Fruit fly (Drosophila melanogaster) S2 (cell line): ENCODE results near the gene CG18088.

Experiments used
- CG8478 ChIP-seq: fragments of >200 bp; optimal IDR thresholded peaks from 2 replicates; lab custom pipeline; 2018
- CTCF ChIP-seq, 2 experiments: fragments of >200 bp; optimal IDR thresholded peaks; 2 replicates each; lab custom pipeline; 2018

CG18088 gene

dm6 chr2L:8980359-8980758 lies 13.0 kb downstream of the CG18088 start, which contains the start of gene CG18662:
TSS of gene CG18662 (plus strand) at chr2L:8980659.
- TF ChIP-seq CG8478 (lab: Kevin White, UChicago) (no peak), CTCF (optimal IDR thresholded peaks at IDR 0.05; lab: Kevin White, UChicago) (no peak)

DNA sequence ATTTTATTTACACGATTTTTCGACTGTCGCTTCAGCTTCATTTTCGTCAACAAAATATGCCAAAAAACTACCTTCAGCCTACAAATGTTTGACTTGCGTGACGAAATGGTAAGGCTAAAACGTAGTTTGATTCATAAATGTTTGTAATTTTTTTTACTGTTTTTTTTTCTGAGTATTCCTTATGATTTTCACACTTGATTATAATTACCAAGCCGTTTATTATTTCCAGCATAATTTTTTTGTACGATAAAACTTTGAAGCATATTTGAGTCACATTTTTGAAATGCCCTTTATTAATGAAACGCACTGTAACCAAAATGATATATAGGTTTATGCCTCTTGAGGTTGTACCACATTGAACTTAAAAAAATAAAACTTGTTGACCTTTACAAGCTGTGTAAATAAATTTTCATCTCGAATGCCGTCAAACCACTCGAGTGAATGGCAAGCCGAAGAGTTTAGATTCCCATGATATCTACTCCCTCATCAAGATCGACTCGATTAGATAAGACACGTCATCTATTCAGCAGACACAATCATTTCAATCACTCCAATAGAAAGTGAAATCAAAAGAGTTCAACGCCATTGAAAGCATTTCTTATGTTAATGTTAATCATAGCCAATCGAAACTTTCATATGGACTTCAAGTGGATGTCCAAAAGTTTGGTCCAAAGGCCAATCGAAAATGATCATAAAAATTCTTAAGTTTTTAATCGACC lies 15.4 kb downstream of the CG18088 start:
- TF ChIP-seq CTCF (optimal IDR thresholded peaks at IDR 0.05; lab: Kevin White, UChicago) (no peak), CG8478 (lab: Kevin White, UChicago) (no peak)

dm6 chr2L:8984614-8985318 lies 17.4 kb downstream of the CG18088 start, which contains the start of gene CG13101:
TSS of gene CG13101 (minus strand) at chr2L:8984872.
- TF ChIP-seq CG8478 (lab: Kevin White, UChicago) (no peak), CTCF (optimal IDR thresholded peaks at IDR 0.05; lab: Kevin White, UChicago) (no peak)

dm6 chr2L:8987251-8987937 lies 20.1 kb downstream of the CG18088 start:
- TF ChIP-seq CTCF (optimal IDR thresholded peaks at IDR 0.05; lab: Kevin White, UChicago) (no peak), CG8478 (lab: Kevin White, UChicago) (no peak)

- TF ChIP-seq CTCF (optimal IDR thresholded peaks at IDR 0.05; lab: Kevin White, UChicago) (no peak), CG8478 (lab: Kevin White, UChicago) (no peak)
These were observed 21.8 kb downstream of the CG18088 start, which contains the start of gene rost for dm6 chr2L:8989037-8989591. TSS of gene rost (minus strand) at chr2L:8989539.

DNA sequence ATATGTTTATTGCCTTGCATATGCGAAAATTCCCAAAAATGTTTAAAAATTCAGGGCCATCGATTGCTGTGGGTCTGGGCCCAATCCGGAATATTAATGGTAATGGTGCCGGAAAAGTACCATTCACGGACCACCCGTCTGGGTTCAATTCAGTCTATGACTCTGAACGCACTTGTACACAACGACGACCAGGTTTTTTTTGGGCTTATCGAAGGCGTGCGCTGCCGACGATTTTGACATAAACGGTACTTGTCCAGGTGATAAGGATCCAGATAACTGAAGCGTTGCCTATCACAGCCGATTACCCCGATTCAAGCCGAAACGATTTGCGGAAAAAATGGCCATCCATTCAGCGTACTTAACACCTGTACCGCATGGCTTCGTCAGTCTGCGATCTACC lies 24.2 kb downstream of the CG18088 start, which contains the start of gene CG9555:
Gene CG9555 (plus strand): TSS at position 153 of the 400 bp plus-strand sequence.
- TF ChIP-seq CTCF (optimal IDR thresholded peaks at IDR 0.05; lab: Kevin White, UChicago) = no peak
- TF ChIP-seq CG8478 (lab: Kevin White, UChicago) = no peak

DNA sequence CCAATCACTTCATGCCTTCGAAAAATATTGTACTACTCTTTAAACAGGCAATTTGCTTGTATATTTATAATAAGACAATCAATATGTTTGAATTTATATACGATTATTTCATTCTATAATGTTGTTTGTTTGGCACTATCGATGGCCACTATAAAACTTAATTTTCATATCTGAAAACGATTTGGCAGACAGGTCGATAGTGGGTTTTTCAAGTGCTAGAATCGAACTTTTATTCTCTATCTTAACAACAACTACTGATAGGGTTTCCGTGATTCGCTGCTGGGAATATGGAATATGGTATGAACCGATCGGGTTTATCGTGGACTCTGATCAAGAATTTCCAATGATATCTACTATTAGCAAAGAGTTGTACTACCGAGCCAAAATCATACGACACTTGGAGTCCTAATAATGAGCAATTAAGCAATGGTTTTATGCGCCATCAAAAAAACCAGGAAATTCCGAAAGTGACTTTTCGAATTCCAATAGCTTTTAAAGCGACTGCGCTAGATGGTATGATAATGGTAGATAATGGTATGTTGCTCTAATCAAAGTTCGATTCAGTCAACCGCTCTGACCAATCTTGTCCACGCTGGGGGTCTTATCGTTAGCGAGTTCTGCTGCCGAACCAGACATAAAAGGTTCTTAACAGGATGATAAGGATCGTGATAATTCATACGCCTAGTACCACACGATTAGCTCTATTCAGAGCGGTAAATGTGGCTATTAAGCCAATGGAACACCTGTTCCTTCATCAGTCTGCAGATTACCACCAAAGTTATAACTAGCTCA lies 26.5 kb downstream of the CG18088 start, which contains the start of gene CG17906:
Gene CG17906 (plus strand): TSS at position 742 of the 792 bp plus-strand sequence.
- TF ChIP-seq CG8478 (lab: Kevin White, UChicago) (no peak), CTCF (optimal IDR thresholded peaks at IDR 0.05; lab: Kevin White, UChicago) (no peak)

dm6 chr2L:8997285-8997684 lies 29.9 kb downstream of the CG18088 start, which contains the start of the genes alien and CG18661:
TSS of gene alien (minus strand) at chr2L:8997379.
TSS of gene CG18661 (plus strand) at chr2L:8997605.
- TF ChIP-seq CG8478 (lab: Kevin White, UChicago) = no peak
- peak; percentile 16 to 48 for TF ChIP-seq CTCF (optimal IDR thresholded peaks at IDR 0.05; lab: Kevin White, UChicago)

DNA sequence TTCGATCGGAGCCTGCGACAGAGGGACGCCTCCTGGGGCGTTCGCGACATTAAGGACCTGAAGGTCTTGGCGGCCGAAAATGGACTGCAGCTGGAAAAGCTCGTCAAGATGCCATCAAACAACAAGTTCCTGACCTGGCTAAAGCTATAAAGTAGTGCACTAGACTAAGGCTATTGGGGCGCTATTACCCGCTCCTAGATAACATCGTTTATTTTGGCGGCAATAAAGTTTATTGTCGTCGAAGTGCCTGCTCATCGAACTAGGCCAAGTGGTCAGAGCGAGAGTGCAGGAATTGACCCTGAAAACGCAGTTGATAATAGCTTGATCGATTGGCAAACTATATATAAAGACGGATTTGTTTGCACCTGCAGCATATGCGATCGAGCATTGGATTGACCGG lies 30.9 kb downstream of the CG18088 start, which contains the start of gene Try29F:
Gene Try29F (plus strand): TSS at position 301 of the 400 bp plus-strand sequence.
- no peak for TF ChIP-seq CTCF (optimal IDR thresholded peaks at IDR 0.05; lab: Kevin White, UChicago)
- no peak for TF ChIP-seq CG8478 (lab: Kevin White, UChicago)

dm6 chr2L:9010267-9010666 lies 42.9 kb downstream of the CG18088 start, which contains the start of gene CG9568:
TSS of gene CG9568 (plus strand) at chr2L:9010583.
- no peak for TF ChIP-seq CTCF (optimal IDR thresholded peaks at IDR 0.05; lab: Kevin White, UChicago)
- TF ChIP-seq CG8478 (lab: Kevin White, UChicago) = no peak

DNA sequence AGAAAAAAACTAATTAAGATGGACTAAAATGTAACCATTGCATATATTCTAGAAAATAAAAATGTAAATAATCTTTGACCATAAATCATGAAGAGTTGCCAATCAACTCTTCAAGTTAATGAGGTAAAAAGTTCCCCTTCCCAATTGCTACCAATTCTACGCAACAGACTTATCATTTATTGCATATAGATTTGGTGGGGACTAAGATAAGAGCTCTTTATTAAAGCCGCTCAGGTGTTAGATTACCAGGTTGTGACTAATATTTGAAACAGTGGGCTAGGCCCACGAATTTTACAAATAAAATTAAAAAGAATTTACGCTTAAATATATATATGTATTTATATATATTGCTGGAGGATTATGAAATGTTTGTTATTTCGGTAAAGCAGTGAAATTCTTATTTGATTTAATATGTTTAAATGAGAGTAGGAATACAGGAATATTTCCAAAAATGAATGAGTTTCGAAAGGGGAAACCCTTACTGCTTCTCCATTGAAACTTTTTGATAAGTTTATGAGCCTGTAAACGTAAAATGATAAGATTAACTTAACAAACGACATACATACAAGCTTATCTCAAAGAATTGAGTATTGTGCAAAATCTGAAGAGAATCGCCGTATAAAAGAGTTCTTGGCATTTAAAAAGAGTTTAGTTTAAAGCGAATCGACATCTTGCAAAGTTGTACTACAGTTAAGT lies 44.4 kb downstream of the CG18088 start, which contains the start of gene CG13102:
Gene CG13102 (plus strand): TSS at position 646 of the 696 bp plus-strand sequence.
- TF ChIP-seq CG8478 (lab: Kevin White, UChicago) (no peak), CTCF (optimal IDR thresholded peaks at IDR 0.05; lab: Kevin White, UChicago) (no peak)

DNA sequence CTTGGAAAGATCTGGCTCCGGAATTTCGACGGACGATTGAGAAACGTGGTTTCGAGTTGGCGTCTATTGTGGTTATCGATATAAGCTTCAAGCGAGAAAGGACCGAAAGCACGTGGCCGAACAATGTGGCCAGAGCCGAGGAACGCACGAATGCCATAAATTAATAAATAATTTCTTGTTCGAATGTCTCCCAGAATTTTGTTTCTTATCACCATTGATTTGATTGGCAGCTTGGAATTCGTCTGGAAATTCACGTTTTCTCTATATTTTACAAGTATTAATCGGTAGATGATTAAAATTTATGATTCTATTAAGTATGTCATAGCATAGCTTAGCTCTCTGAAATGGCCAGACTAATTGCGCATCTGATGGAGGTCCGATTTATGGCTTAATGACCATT lies 46.6 kb downstream of the CG18088 start, which contains the start of gene Rcd-1r:
Gene Rcd-1r (minus strand): TSS at position 101 of the 400 bp plus-strand sequence.
- no peak for TF ChIP-seq CG8478 (lab: Kevin White, UChicago)
- no peak for TF ChIP-seq CTCF (optimal IDR thresholded peaks at IDR 0.05; lab: Kevin White, UChicago)
